Worm (Caenorhabditis elegans): Measurements from ENCODE around the gene lin-23.
A peak's percentile ranks its signal among the peaks of the same experiment; 100 is the strongest.

The lin-23 gene

DNA sequence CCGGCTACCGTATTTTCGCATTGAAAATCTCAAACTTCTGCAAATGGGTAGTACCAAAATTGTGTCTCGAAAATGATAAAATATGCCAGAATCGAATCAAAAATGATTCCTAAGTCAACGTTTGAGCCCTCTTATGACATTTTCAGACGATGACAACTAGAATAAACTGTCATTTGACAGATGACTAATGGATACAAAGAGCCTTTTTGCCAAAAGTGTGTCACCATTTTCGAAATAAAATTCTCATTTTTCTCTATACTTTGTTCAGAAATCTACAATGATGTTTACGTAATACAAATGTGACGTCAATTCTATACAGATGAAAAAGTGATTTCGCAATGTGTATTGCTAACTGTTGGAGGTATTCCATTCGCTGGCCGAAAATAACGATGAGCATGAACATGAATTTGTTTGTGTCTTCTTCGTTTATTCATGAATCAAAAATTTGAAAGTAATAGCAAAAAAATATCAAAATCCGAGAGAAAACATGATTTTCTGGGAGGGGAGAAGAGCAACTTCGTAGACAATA, 24.5 kb upstream of the lin-23 start (continued):
- TF ChIP-seq hlh-17 (GFP tag; optimal IDR thresholded peaks at IDR 0.05; ENCODE audit: borderline replicate concordance) (no peak), snpc-4 (tag; optimal IDR thresholded peaks at IDR 0.05) (peak; percentile 4), sox-4 (tag; optimal IDR thresholded peaks at IDR 0.05) (no peak), nhr-85 (tag) (peak; percentile 76), nhr-47 (tag; optimal IDR thresholded peaks at IDR 0.05) (peak; percentile 61), fos-1 (tag; optimal IDR thresholded peaks at IDR 0.05) (peak; percentile 73), lin-14 (GFP tag; optimal IDR thresholded peaks at IDR 0.05) (peak; percentile 49), Y116A8C.19 (tag; optimal IDR thresholded peaks at IDR 0.05; ENCODE audit: borderline replicate concordance) (no peak), mef-2 (tag; optimal IDR thresholded peaks at IDR 0.05) (no peak), elt-3 (tag; optimal IDR thresholded peaks at IDR 0.05) (peak in 2 of 6 experiments; percentile 12 to 75), unc-86 (tag; optimal IDR thresholded peaks at IDR 0.05) (no peak), F16B12.6 (tag; optimal IDR thresholded peaks at IDR 0.05) (no peak), vab-15 (tag; optimal IDR thresholded peaks at IDR 0.05) (no peak), fkh-10 (GFP tag; optimal IDR thresholded peaks at IDR 0.05) (no peak), nhr-20 (tag; optimal IDR thresholded peaks at IDR 0.05) (peak; percentile 56), lin-13 (GFP tag; optimal IDR thresholded peaks at IDR 0.05) (peak; percentile 64), nhr-71 (tag; optimal IDR thresholded peaks at IDR 0.05) (peak; percentile 83), ama-1 (optimal IDR thresholded peaks at IDR 0.05) (peak; percentile 84), C04F5.9 (tag; optimal IDR thresholded peaks at IDR 0.05) (peak; percentile 5), pax-3 (tag; optimal IDR thresholded peaks at IDR 0.05) (peak; percentile 68), unc-62 (GFP tag; optimal IDR thresholded peaks at IDR 0.05) (no peak), nhr-12 (tag; optimal IDR thresholded peaks at IDR 0.05) (no peak), ces-1 (GFP tag; optimal IDR thresholded peaks at IDR 0.05) (no peak), swsn-7 (tag; optimal IDR thresholded peaks at IDR 0.05) (peak; percentile 33), pqm-1 (tag; optimal IDR thresholded peaks at IDR 0.05) (no peak), ceh-90 (tag; optimal IDR thresholded peaks at IDR 0.05) (no peak), tlp-1 (tag; optimal IDR thresholded peaks at IDR 0.05) (no peak), lsy-2 (tag; optimal IDR thresholded peaks at IDR 0.05) (peak; percentile 53 to 63), fkh-8 (tag; optimal IDR thresholded peaks at IDR 0.05) (peak; percentile 71), nhr-11 (tag; optimal IDR thresholded peaks at IDR 0.05) (no peak), lir-3 (tag; optimal IDR thresholded peaks at IDR 0.05; ENCODE audit: poor library complexity) (peak; percentile 48), nhr-76 (tag; optimal IDR thresholded peaks at IDR 0.05) (no peak), isw-1 (GFP tag; IDR thresholded peaks at IDR 0.05) (no peak), fkh-4 (tag; optimal IDR thresholded peaks at IDR 0.05; ENCODE audit: borderline replicate concordance) (no peak), dpl-1 (GFP tag; optimal IDR thresholded peaks at IDR 0.05) (peak in 2 of 3 experiments; percentile 24 to 33), ceh-8 (GFP tag; optimal IDR thresholded peaks at IDR 0.05) (no peak), lin-39 (tag; optimal IDR thresholded peaks at IDR 0.05) (no peak), skn-1 (tag; optimal IDR thresholded peaks at IDR 0.05) (peak; percentile 57), ztf-4 (tag; optimal IDR thresholded peaks at IDR 0.05) (peak; percentile 86), hpl-2 (GFP tag; optimal IDR thresholded peaks at IDR 0.05) (peak; percentile 80), egl-13 (tag; optimal IDR thresholded peaks at IDR 0.05) (no peak), ztf-11 (tag; optimal IDR thresholded peaks at IDR 0.05) (no peak), tbx-2 (tag; optimal IDR thresholded peaks at IDR 0.05) (no peak), unc-30 (tag; optimal IDR thresholded peaks at IDR 0.05) (no peak), ceh-88 (GFP tag; IDR thresholded peaks at IDR 0.05) (peak; percentile 32; the same call in 1 of the 2 replicates), egl-27 (tag; optimal IDR thresholded peaks at IDR 0.05) (no peak), sptf-1 (tag; optimal IDR thresholded peaks at IDR 0.05) (no peak), unc-98 (GFP tag; IDR thresholded peaks at IDR 0.05) (0 out of 2 replicates have a peak, but pooled peaks have one; percentile 6), mep-1 (tag; optimal IDR thresholded peaks at IDR 0.05) (peak; percentile 63), efl-3 (GFP tag; optimal IDR thresholded peaks at IDR 0.05) (no peak), aly-2 (tag; optimal IDR thresholded peaks at IDR 0.05) (no peak), zag-1 (tag; optimal IDR thresholded peaks at IDR 0.05) (no peak), blmp-1 (tag; optimal IDR thresholded peaks at IDR 0.05) (no peak)
